Worm (Caenorhabditis elegans): ENCODE results near the gene Y39B6A.43.

Gene Y39B6A.43

DNA sequence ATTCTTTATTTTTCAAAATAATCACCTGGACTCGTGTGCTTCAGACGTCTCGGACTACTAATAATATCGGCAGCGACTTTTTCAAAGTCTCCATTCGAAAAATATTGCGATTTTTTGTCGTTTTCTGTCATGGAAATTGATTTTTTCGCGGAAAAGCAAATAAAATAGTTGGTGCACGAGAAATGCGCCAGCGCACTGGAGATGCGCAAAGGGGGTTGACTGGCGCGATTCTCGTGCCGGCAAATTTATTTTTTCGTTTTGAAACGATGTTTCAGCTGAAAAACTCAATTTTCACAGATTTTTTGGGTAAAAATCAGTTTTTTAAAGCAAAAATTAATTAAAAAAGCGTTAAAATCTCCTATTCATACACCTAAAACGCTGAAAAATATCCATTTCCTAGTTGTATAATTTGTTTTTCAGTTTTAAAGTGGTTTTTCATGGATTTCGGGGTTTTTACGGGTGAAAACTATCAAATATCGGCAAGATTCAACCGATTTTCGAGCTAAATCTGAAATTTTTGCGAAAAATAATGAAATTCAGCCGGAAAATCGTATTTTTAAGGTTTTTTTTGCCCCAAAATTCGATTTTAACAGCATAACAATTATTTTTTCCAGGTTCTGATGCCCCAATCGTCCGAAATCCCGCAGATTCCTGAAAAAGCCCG is 22.7 kb upstream of the Y39B6A.43 start, which contains the start of the genes reps-1 and Y39B6A.37 (continued):
- TF ChIP-seq C16A3.4 (tag; optimal IDR thresholded peaks at IDR 0.05) (peak; percentile 43), pag-3 (tag; optimal IDR thresholded peaks at IDR 0.05; ENCODE audit: borderline replicate concordance, insufficient read depth) (no peak), lin-39 (tag; optimal IDR thresholded peaks at IDR 0.05) (peak; percentile 57), unc-130 (tag; optimal IDR thresholded peaks at IDR 0.05) (peak; percentile 67), ets-5 (GFP tag; IDR thresholded peaks at IDR 0.05) (no peak), ceh-63 (GFP tag; optimal IDR thresholded peaks at IDR 0.05) (no peak), vab-15 (tag; optimal IDR thresholded peaks at IDR 0.05) (no peak), mab-9 (GFP tag; IDR thresholded peaks at IDR 0.05) (peak; percentile 79), dsc-1 (tag; optimal IDR thresholded peaks at IDR 0.05) (peak; percentile 77), jun-1 (tag; optimal IDR thresholded peaks at IDR 0.05) (peak; percentile 75), ztf-4 (tag; optimal IDR thresholded peaks at IDR 0.05) (peak; percentile 24), lin-15B (tag; optimal IDR thresholded peaks at IDR 0.05) (peak; percentile 38), isw-1 (GFP tag; IDR thresholded peaks at IDR 0.05) (peak; percentile 69), nhr-90 (tag; optimal IDR thresholded peaks at IDR 0.05; ENCODE audit: poor library complexity) (peak; percentile 78), lin-35 (GFP tag; optimal IDR thresholded peaks at IDR 0.05) (peak; percentile 74 to 85), aha-1 (tag; optimal IDR thresholded peaks at IDR 0.05) (no peak), efl-1 (optimal IDR thresholded peaks at IDR 0.05) (peak; percentile 70 to 82), efl-1 (GFP tag; optimal IDR thresholded peaks at IDR 0.05 in 1 of 2) (peak; percentile 79 to 98), ama-1 (optimal IDR thresholded peaks at IDR 0.05) (no peak), lin-14 (GFP tag; optimal IDR thresholded peaks at IDR 0.05) (no peak), nhr-20 (tag; optimal IDR thresholded peaks at IDR 0.05) (peak; percentile 67), tbx-2 (tag; optimal IDR thresholded peaks at IDR 0.05) (peak; percentile 80), C04F5.9 (tag; optimal IDR thresholded peaks at IDR 0.05) (peak; percentile 44), ceh-90 (tag; optimal IDR thresholded peaks at IDR 0.05) (peak; percentile 57), ceh-82 (tag; optimal IDR thresholded peaks at IDR 0.05) (peak; percentile 75 to 90 (median 89)), nhr-76 (tag; optimal IDR thresholded peaks at IDR 0.05) (no peak), elt-2 (tag; optimal IDR thresholded peaks at IDR 0.05) (peak; percentile 53), hlh-17 (GFP tag; optimal IDR thresholded peaks at IDR 0.05; ENCODE audit: borderline replicate concordance) (no peak), tlp-1 (tag; optimal IDR thresholded peaks at IDR 0.05) (no peak), ceh-8 (GFP tag; optimal IDR thresholded peaks at IDR 0.05) (peak; percentile 55), sox-4 (tag; optimal IDR thresholded peaks at IDR 0.05) (peak; percentile 56), fkh-10 (GFP tag; optimal IDR thresholded peaks at IDR 0.05) (no peak), swsn-7 (tag; optimal IDR thresholded peaks at IDR 0.05) (peak; percentile 82), elt-3 (tag; optimal IDR thresholded peaks at IDR 0.05) (peak in 1 of 6 experiments; percentile 9), hpl-2 (GFP tag; optimal IDR thresholded peaks at IDR 0.05) (peak; percentile 9), pax-3 (tag; optimal IDR thresholded peaks at IDR 0.05) (no peak), unc-30 (tag; optimal IDR thresholded peaks at IDR 0.05) (no peak), hlh-4 (tag; optimal IDR thresholded peaks at IDR 0.05) (no peak), F16B12.6 (tag; optimal IDR thresholded peaks at IDR 0.05) (peak; percentile 39), mep-1 (tag; optimal IDR thresholded peaks at IDR 0.05) (peak; percentile 88), unc-86 (tag; optimal IDR thresholded peaks at IDR 0.05) (peak; percentile 67), nhr-85 (tag) (peak; percentile 85), unc-62 (GFP tag; optimal IDR thresholded peaks at IDR 0.05) (no peak), sptf-1 (tag; optimal IDR thresholded peaks at IDR 0.05) (no peak)

All from whole organism, L1 larva.